Worm (Caenorhabditis elegans) whole organism, L4 larva: Measurements from ENCODE around the gene C52E4.12.
A peak's percentile ranks its signal among the peaks of the same experiment; 100 is the strongest.

Experiments used
- D1046.2 ChIP-seq: fragments of 200-800 bp; sonication (Bioruptor generic); IDR thresholded peaks from 2 replicates; pipeline ENCODE4 v1.3.6; 2022; ENCODE audit warnings: missing genetic modification characterization, missing compliant biosample characterization
- F44E2.7 ChIP-seq: fragments of 200-800 bp; sonication (Bioruptor generic); IDR thresholded peaks from 2 replicates; pipeline ENCODE4 v2.1.2; 2022; ENCODE audit warnings: missing genetic modification characterization, missing compliant biosample characterization
- F49E8.2 ChIP-seq: sonication (generic microtip); optimal IDR thresholded peaks from 2 replicates; lab custom pipeline; 2016; ENCODE audit warnings: missing compliant biosample characterization, mild to moderate bottlenecking, missing genetic modification characterization, borderline replicate concordance
- R02D3.7 ChIP-seq: fragments of 150-350 bp; sonication (generic microtip); optimal IDR thresholded peaks from 3 replicates; lab custom pipeline; 2014; ENCODE audit warnings: missing biosample characterization, missing genetic modification characterization
- Y105C5A.15 ChIP-seq: fragments of 200-800 bp; sonication (Bioruptor generic); IDR thresholded peaks from 2 replicates; pipeline ENCODE4 v1.3.6; 2022; ENCODE audit warnings: missing genetic modification characterization, missing compliant biosample characterization
- aly-2 ChIP-seq: sonication (generic microtip); optimal IDR thresholded peaks from 2 replicates; lab custom pipeline; 2018; ENCODE audit warnings: missing biosample characterization, missing genetic modification characterization
- ceh-20 ChIP-seq: fragments of 200-800 bp; sonication (Bioruptor generic); IDR thresholded peaks from 2 replicates; pipeline ENCODE4 v1.3.6; 2022; ENCODE audit warnings: missing genetic modification reagents, missing genetic modification characterization, missing compliant biosample characterization
- ceh-28 ChIP-seq: fragments of 150-350 bp; optimal IDR thresholded peaks from 2 replicates; lab custom pipeline; 2014; ENCODE audit warnings: missing biosample characterization, missing genetic modification reagents, missing genetic modification characterization
- ceh-32 ChIP-seq: sonication (generic microtip); optimal IDR thresholded peaks from 2 replicates; lab custom pipeline; 2016; ENCODE audit warnings: mild to moderate bottlenecking, missing genetic modification characterization, missing compliant biosample characterization; ENCODE audit not compliant: poor library complexity
- ceh-82 ChIP-seq: sonication (generic microtip); optimal IDR thresholded peaks from 2 replicates; lab custom pipeline; 2017; ENCODE audit warnings: missing biosample characterization, missing genetic modification characterization
- cey-2 ChIP-seq: sonication (generic microtip); optimal IDR thresholded peaks from 3 replicates; lab custom pipeline; 2017; ENCODE audit warnings: missing genetic modification characterization, mild to moderate bottlenecking, missing compliant biosample characterization, antibody characterized with exemption, borderline replicate concordance; ENCODE audit not compliant: insufficient read depth
- ctbp-1 ChIP-seq: fragments of 200-800 bp; sonication (Bioruptor generic); IDR thresholded peaks from 2 replicates; pipeline ENCODE4 v1.3.6; 2022; ENCODE audit warnings: missing genetic modification reagents, missing genetic modification characterization, missing compliant biosample characterization
- daf-19 ChIP-seq: fragments of 200-800 bp; sonication (Bioruptor generic); conservative IDR thresholded peaks from 2 replicates; pipeline ENCODE4 v1.3.6; 2022; ENCODE audit warnings: missing genetic modification characterization, missing compliant biosample characterization
- dmd-9 ChIP-seq: fragments of 200-800 bp; sonication (Bioruptor generic); IDR thresholded peaks from 2 replicates; pipeline ENCODE4 v1.3.6; 2022; ENCODE audit warnings: missing genetic modification reagents, missing genetic modification characterization, missing compliant biosample characterization
- duxl-1 ChIP-seq: sonication (generic microtip); optimal IDR thresholded peaks from 2 replicates; lab custom pipeline; 2016; ENCODE audit warnings: mild to moderate bottlenecking, missing genetic modification characterization, moderate library complexity, missing compliant biosample characterization; ENCODE audit not compliant: poor library complexity
- hmg-1.1 ChIP-seq: fragments of 200-800 bp; sonication (Bioruptor generic); IDR thresholded peaks from 2 replicates; pipeline ENCODE4 v1.3.6; 2022; ENCODE audit warnings: missing genetic modification reagents, missing genetic modification characterization, missing compliant biosample characterization
- lim-7 ChIP-seq: fragments of 200-800 bp; sonication (Bioruptor generic); IDR thresholded peaks from 2 replicates; pipeline ENCODE4 v1.3.6; 2022; ENCODE audit warnings: missing genetic modification characterization, missing compliant biosample characterization
- lin-15B ChIP-seq: fragments of 150-350 bp; sonication (generic microtip); optimal IDR thresholded peaks from 3 replicates; lab custom pipeline; 2014; ENCODE audit warnings: missing biosample characterization, missing genetic modification characterization
- lin-38 ChIP-seq: fragments of 200-800 bp; sonication (Bioruptor generic); IDR thresholded peaks from 2 replicates; pipeline ENCODE4 v1.3.6; 2022; ENCODE audit warnings: missing genetic modification reagents, missing genetic modification characterization, missing compliant biosample characterization
- lin-39 ChIP-seq: fragments of 150-350 bp; optimal IDR thresholded peaks from 2 replicates; lab custom pipeline; 2014; ENCODE audit warnings: missing biosample characterization, missing genetic modification reagents, missing genetic modification characterization
- lsy-2 ChIP-seq, 2 experiments: fragments of 150-350 bp in 1 of 2; sonication (generic microtip) in 1 of 2; optimal IDR thresholded peaks; 2 replicates each; lab custom pipeline; 2014 to 2017; ENCODE audit warnings: missing biosample characterization in 2 of 2, missing genetic modification characterization in 2 of 2
- madf-9 ChIP-seq: fragments of 200-800 bp; sonication (Bioruptor generic); conservative IDR thresholded peaks from 2 replicates; pipeline ENCODE4 v1.3.6; 2022; ENCODE audit warnings: missing genetic modification reagents, missing genetic modification characterization, missing compliant biosample characterization
- mdl-1 ChIP-seq, 2 experiments: fragments of 150-350 bp in 1 of 2; sonication (generic microtip) in 1 of 2; optimal IDR thresholded peaks; 2 replicates each; lab custom pipeline; 2014 to 2017; ENCODE audit warnings: missing biosample characterization in 2 of 2, missing genetic modification characterization in 2 of 2
- mep-1 ChIP-seq: fragments of 150-350 bp; sonication (generic microtip); optimal IDR thresholded peaks from 3 replicates; lab custom pipeline; 2014; ENCODE audit warnings: missing biosample characterization, missing genetic modification characterization
- mes-2 ChIP-seq: sonication (generic microtip); optimal IDR thresholded peaks from 2 replicates; lab custom pipeline; 2016; ENCODE audit warnings: missing genotype, mild to moderate bottlenecking, missing genetic modification characterization, missing compliant biosample characterization; ENCODE audit not compliant: poor library complexity, severe bottlenecking
- mxl-3 ChIP-seq: fragments of 200-800 bp; sonication (Bioruptor generic); optimal IDR thresholded peaks from 2 replicates; lab custom pipeline; 2018; ENCODE audit warnings: mild to moderate bottlenecking, missing genetic modification characterization, missing compliant biosample characterization
- nhr-11 ChIP-seq: fragments of 150-350 bp; optimal IDR thresholded peaks from 2 replicates; lab custom pipeline; 2014; ENCODE audit warnings: missing biosample characterization, missing genetic modification characterization
- nhr-237 ChIP-seq: sonication (generic microtip); optimal IDR thresholded peaks from 2 replicates; lab custom pipeline; 2017; ENCODE audit warnings: missing biosample characterization, missing genetic modification characterization
- nhr-25 ChIP-seq: sonication (generic microtip); optimal IDR thresholded peaks from 2 replicates; lab custom pipeline; 2017; ENCODE audit warnings: missing genetic modification characterization, mild to moderate bottlenecking, missing compliant biosample characterization, antibody characterized with exemption, moderate library complexity, borderline replicate concordance; ENCODE audit not compliant: insufficient read depth
- nhr-41 ChIP-seq: fragments of 200-800 bp; sonication (Bioruptor generic); IDR thresholded peaks from 2 replicates; pipeline ENCODE4 v1.3.6; 2022; ENCODE audit warnings: missing genetic modification reagents, missing genetic modification characterization, missing compliant biosample characterization
- nhr-48 ChIP-seq: sonication (generic microtip); optimal IDR thresholded peaks from 2 replicates; lab custom pipeline; 2016; ENCODE audit warnings: mild to moderate bottlenecking, missing genetic modification characterization, missing compliant biosample characterization
- pha-4 ChIP-seq, 2 experiments: fragments of 150-350 bp in 1 of 2; fragments of 200-800 bp in 1 of 2; sonication (Bioruptor generic) in 1 of 2; IDR thresholded peaks in 1 of 2; optimal IDR thresholded peaks in 1 of 2; 2 replicates each; pipeline versions ENCODE4 v1.3.6 to Lab custom; 2014 to 2022; ENCODE audit warnings: missing genetic modification characterization in 2 of 2, missing genetic modification reagents in 2 of 2, missing biosample characterization in 1 of 2, missing compliant biosample characterization in 1 of 2
- php-3 ChIP-seq: fragments of 200-800 bp; sonication (Bioruptor generic); IDR thresholded peaks from 2 replicates; pipeline ENCODE4 v1.3.6; 2022; ENCODE audit warnings: missing genetic modification reagents, missing genetic modification characterization, missing compliant biosample characterization
- pqm-1 ChIP-seq: sonication (generic microtip); optimal IDR thresholded peaks from 2 replicates; lab custom pipeline; 2017; ENCODE audit warnings: missing biosample characterization, missing genetic modification characterization
- saeg-2 ChIP-seq: fragments of 200-800 bp; sonication (Bioruptor generic); IDR thresholded peaks from 2 replicates; pipeline ENCODE4 v1.3.6; 2022; ENCODE audit warnings: missing genetic modification reagents, missing genetic modification characterization, missing compliant biosample characterization
- sdz-12 ChIP-seq: fragments of 200-800 bp; sonication (Bioruptor generic); optimal IDR thresholded peaks from 2 replicates; lab custom pipeline; 2018; ENCODE audit warnings: mild to moderate bottlenecking, missing genetic modification characterization, missing compliant biosample characterization
- set-16 ChIP-seq: fragments of 200-800 bp; sonication (Bioruptor generic); IDR thresholded peaks from 2 replicates; pipeline ENCODE4 v1.3.6; 2022; ENCODE audit warnings: missing genetic modification reagents, missing genetic modification characterization, missing compliant biosample characterization
- skn-1 ChIP-seq: fragments of 150-350 bp; optimal IDR thresholded peaks from 2 replicates; lab custom pipeline; 2014; ENCODE audit warnings: missing biosample characterization, missing genetic modification characterization
- snpc-4 ChIP-seq: fragments of 150-350 bp; optimal IDR thresholded peaks from 2 replicates; lab custom pipeline; 2014; ENCODE audit warnings: missing biosample characterization, missing genetic modification characterization
- tag-97 ChIP-seq: fragments of 200-800 bp; sonication (Bioruptor generic); IDR thresholded peaks from 2 replicates; pipeline ENCODE4 v1.3.6; 2022; ENCODE audit warnings: missing genetic modification characterization, missing compliant biosample characterization
- unc-39 ChIP-seq: sonication (generic microtip); optimal IDR thresholded peaks from 2 replicates; lab custom pipeline; 2017; ENCODE audit warnings: missing biosample characterization, missing genetic modification characterization
- unc-62 ChIP-seq, 3 experiments: fragments of 150-350 bp in 1 of 3; sonication (generic microtip); optimal IDR thresholded peaks in 2 of 3; peaks in 1 of 3; 1 replicate in 1 of 3; 2 replicates in 2 of 3; lab custom pipeline; 2014 to 2017; ENCODE audit warnings: missing biosample characterization in 3 of 3, missing genetic modification characterization in 3 of 3, missing genetic modification reagents in 3 of 3, missing genotype in 1 of 3
- vab-7 ChIP-seq: fragments of 200-800 bp; sonication (Bioruptor generic); IDR thresholded peaks from 2 replicates; pipeline ENCODE4 v1.3.6; 2022; ENCODE audit warnings: missing genetic modification reagents, missing genetic modification characterization, missing compliant biosample characterization
- zfp-3 ChIP-seq: fragments of 200-800 bp; sonication (Bioruptor generic); conservative IDR thresholded peaks from 2 replicates; pipeline ENCODE4 v1.3.6; 2022; ENCODE audit warnings: missing genetic modification reagents, missing genetic modification characterization, missing compliant biosample characterization
- zip-2 ChIP-seq: fragments of 150-350 bp; optimal IDR thresholded peaks from 2 replicates; lab custom pipeline; 2014; ENCODE audit warnings: missing biosample characterization, missing genetic modification characterization
- ztf-7 ChIP-seq: fragments of 150-350 bp; optimal IDR thresholded peaks from 2 replicates; lab custom pipeline; 2014; ENCODE audit warnings: missing biosample characterization, missing genetic modification characterization

The C52E4.12 gene

ce11 chrV:11979673-11980561 lies 16.0 kb upstream of the C52E4.12 start, which contains the start of gene snr-4 (continued):
- TF ChIP-seq ceh-32, result peak; percentile 21
- TF ChIP-seq nhr-48 (tag; lab: Kevin White, UChicago), result peak; percentile 84
- TF ChIP-seq aly-2 (tag; lab: Kevin White, UChicago), result no peak
- TF ChIP-seq snpc-4 (tag; lab: Kevin White, UChicago), result peak; percentile 97
- peak; percentile 43; the same call in 1 of the 2 replicates for TF ChIP-seq madf-9 (GFP tag; lab: Robert Waterston, UW)
- TF ChIP-seq ctbp-1, result peak; percentile 89
- peak; percentile 90 for TF ChIP-seq nhr-11
- peak; percentile 33 for TF ChIP-seq pqm-1 (tag; lab: Kevin White, UChicago)
- TF ChIP-seq daf-19 (GFP tag; lab: Robert Waterston, UW), result 0 out of 2 replicates have a peak, but pooled peaks have one; percentile 34
- no peak for TF ChIP-seq R02D3.7 (tag; lab: Kevin White, UChicago)
- peak; percentile 94 for TF ChIP-seq F49E8.2 (tag; lab: Kevin White, UChicago)
- peak; percentile 72 for TF ChIP-seq ztf-7
- TF ChIP-seq php-3, result peak; percentile 87
- TF ChIP-seq unc-39 (tag; lab: Kevin White, UChicago), result no peak
- peak; percentile 72 for TF ChIP-seq lim-7 (GFP tag; lab: Robert Waterston, UW)
- TF ChIP-seq duxl-1, result peak; percentile 78
- TF ChIP-seq mep-1 (tag; lab: Kevin White, UChicago), result peak; percentile 97
- TF ChIP-seq ceh-20 (GFP tag; lab: Robert Waterston, UW), result peak; percentile 87
- no peak for TF ChIP-seq ceh-82 (tag; lab: Kevin White, UChicago)
- TF ChIP-seq ceh-28 (tag; lab: Kevin White, UChicago), result no peak
- TF ChIP-seq mes-2, result peak; percentile 95
- TF ChIP-seq lin-39, result no peak
- 0 out of 2 replicates have a peak, but pooled peaks have one; percentile 8 for TF ChIP-seq nhr-41 (GFP tag; lab: Robert Waterston, UW)
- peak; percentile 84 for TF ChIP-seq mxl-3
- peak; percentile 5; the same call in 1 of the 2 replicates for TF ChIP-seq Y105C5A.15 (GFP tag; lab: Robert Waterston, UW)
- no peak for TF ChIP-seq F44E2.7
- TF ChIP-seq nhr-25 (tag; lab: Kevin White, UChicago), result peak; percentile 79
- peak; percentile 56; the same call in 1 of the 2 replicates for TF ChIP-seq D1046.2 (GFP tag; lab: Robert Waterston, UW)
- TF ChIP-seq pha-4 (GFP tag; IDR thresholded peaks at IDR 0.05; lab: Robert Waterston, UW), result peak; percentile 81
- no peak for TF ChIP-seq pha-4 (tag; optimal IDR thresholded peaks at IDR 0.05; lab: Kevin White, UChicago)
- TF ChIP-seq tag-97 (GFP tag; lab: Robert Waterston, UW), result no peak; the same call in 1 of the 2 replicates
- TF ChIP-seq skn-1, result no peak
- TF ChIP-seq saeg-2 (GFP tag; lab: Robert Waterston, UW), result peak; percentile 50; the same call in 1 of the 2 replicates
- TF ChIP-seq mdl-1 (tag; optimal IDR thresholded peaks at IDR 0.05; lab: Kevin White, UChicago), result peak; percentile 76 to 88
- peak; percentile 75 to 91 for TF ChIP-seq lsy-2 (tag; optimal IDR thresholded peaks at IDR 0.05; lab: Kevin White, UChicago)
- TF ChIP-seq hmg-1.1 (GFP tag; lab: Robert Waterston, UW), result peak; percentile 95
- TF ChIP-seq vab-7 (GFP tag; lab: Robert Waterston, UW), result peak; percentile 70
- peak; percentile 86 for TF ChIP-seq dmd-9 (GFP tag; lab: Robert Waterston, UW)
- TF ChIP-seq zip-2 (tag; lab: Kevin White, UChicago), result peak; percentile 66
- TF ChIP-seq set-16 (GFP tag; lab: Robert Waterston, UW), result peak; percentile 71
- peak; percentile 63; the same call in 1 of the 2 replicates for TF ChIP-seq zfp-3 (GFP tag; lab: Robert Waterston, UW)
- no peak for TF ChIP-seq cey-2 (tag; lab: Kevin White, UChicago)
- no peak for TF ChIP-seq nhr-237 (tag; lab: Kevin White, UChicago)
- peak in 1 of 2 experiments; percentile 98 for TF ChIP-seq unc-62 (GFP tag; optimal IDR thresholded peaks at IDR 0.05 in 1 of 2; lab: Kevin White, UChicago)
- TF ChIP-seq unc-62 (tag; optimal IDR thresholded peaks at IDR 0.05; lab: Kevin White, UChicago), result no peak
- TF ChIP-seq sdz-12 (GFP tag; lab: Kevin White, UChicago), result peak; percentile 82
- TF ChIP-seq lin-15B (tag; lab: Kevin White, UChicago), result peak; percentile 21
- peak; percentile 91 for TF ChIP-seq lin-38 (GFP tag; lab: Robert Waterston, UW)
